Worm (Caenorhabditis elegans) whole organism, mixed stage, embryonic: Measurements from ENCODE around the gene cyp-34A9.

Experiments
- M03D4.4 ChIP-seq: sonication (generic microtip); optimal IDR thresholded peaks from 2 replicates; lab custom pipeline; 2017; ENCODE audit warnings: mild to moderate bottlenecking, missing genetic modification characterization, missing compliant biosample characterization
- bed-3 ChIP-seq: fragments of 200-800 bp; sonication (Bioruptor generic); optimal IDR thresholded peaks from 3 replicates; lab custom pipeline; 2018; ENCODE audit warnings: mild to moderate bottlenecking, missing genetic modification characterization, moderate library complexity, missing compliant biosample characterization
- blmp-1 ChIP-seq: fragments of 150-350 bp; optimal IDR thresholded peaks from 2 replicates; lab custom pipeline; 2014; ENCODE audit warnings: missing biosample characterization, missing genetic modification characterization
- ceh-39 ChIP-seq: fragments of 150-350 bp; optimal IDR thresholded peaks from 2 replicates; lab custom pipeline; 2014; ENCODE audit warnings: missing biosample characterization, missing genetic modification characterization
- ceh-43 ChIP-seq: fragments of 200-800 bp; sonication (Bioruptor generic); optimal IDR thresholded peaks from 2 replicates; lab custom pipeline; 2018; ENCODE audit warnings: mild to moderate bottlenecking, missing genetic modification characterization, moderate library complexity, missing compliant biosample characterization
- ces-1 ChIP-seq: fragments of 150-350 bp; optimal IDR thresholded peaks from 2 replicates; lab custom pipeline; 2014; ENCODE audit warnings: missing biosample characterization, missing genetic modification reagents, missing genetic modification characterization
- cnd-1 ChIP-seq: fragments of 200-800 bp; sonication (Bioruptor generic); optimal IDR thresholded peaks from 2 replicates; lab custom pipeline; 2018; ENCODE audit warnings: mild to moderate bottlenecking, missing genetic modification characterization, missing compliant biosample characterization
- drap-1 ChIP-seq: fragments of 200-800 bp; sonication (Bioruptor generic); optimal IDR thresholded peaks from 3 replicates; lab custom pipeline; 2018; ENCODE audit warnings: mild to moderate bottlenecking, missing genetic modification characterization, missing compliant biosample characterization
- elt-1 ChIP-seq: sonication (generic microtip); optimal IDR thresholded peaks from 2 replicates; lab custom pipeline; 2017; ENCODE audit warnings: missing genetic modification characterization, mild to moderate bottlenecking, missing compliant biosample characterization, antibody characterized with exemption, moderate library complexity, borderline replicate concordance; ENCODE audit not compliant: insufficient read depth
- elt-3 ChIP-seq: fragments of 150-350 bp; optimal IDR thresholded peaks from 2 replicates; lab custom pipeline; 2014; ENCODE audit warnings: missing biosample characterization, missing genetic modification characterization
- flh-1 ChIP-seq: fragments of 200-800 bp; sonication (Bioruptor generic); optimal IDR thresholded peaks from 2 replicates; lab custom pipeline; 2018; ENCODE audit warnings: mild to moderate bottlenecking, missing genetic modification characterization, moderate library complexity, missing compliant biosample characterization
- hlh-1 ChIP-seq: fragments of 150-350 bp; optimal IDR thresholded peaks from 2 replicates; lab custom pipeline; 2014; ENCODE audit warnings: missing biosample characterization, missing genetic modification reagents, missing genetic modification characterization
- lin-32 ChIP-seq: fragments of 200-800 bp; sonication (Bioruptor generic); optimal IDR thresholded peaks from 2 replicates; lab custom pipeline; 2018; ENCODE audit warnings: mild to moderate bottlenecking, missing genetic modification characterization, missing compliant biosample characterization
- lsy-2 ChIP-seq: fragments of 150-350 bp; optimal IDR thresholded peaks from 2 replicates; lab custom pipeline; 2014; ENCODE audit warnings: missing biosample characterization, missing genetic modification characterization
- mab-5 ChIP-seq: fragments of 150-350 bp; optimal IDR thresholded peaks from 2 replicates; lab custom pipeline; 2014; ENCODE audit warnings: missing biosample characterization, missing genetic modification characterization
- mep-1 ChIP-seq: fragments of 150-350 bp; optimal IDR thresholded peaks from 2 replicates; lab custom pipeline; 2017; ENCODE audit warnings: missing biosample characterization, missing genetic modification reagents, missing genetic modification characterization, inconsistent platforms
- mls-2 ChIP-seq: sonication (generic microtip); optimal IDR thresholded peaks from 2 replicates; lab custom pipeline; 2016; ENCODE audit warnings: mild to moderate bottlenecking, missing genetic modification characterization, moderate library complexity, missing compliant biosample characterization
- nhr-12 ChIP-seq: fragments of 150-350 bp; optimal IDR thresholded peaks from 2 replicates; lab custom pipeline; 2014; ENCODE audit warnings: missing biosample characterization, missing genetic modification characterization
- nhr-2 ChIP-seq: fragments of 150-350 bp; optimal IDR thresholded peaks from 2 replicates; lab custom pipeline; 2014; ENCODE audit warnings: missing biosample characterization, missing genetic modification characterization
- nhr-237 ChIP-seq: fragments of 150-350 bp; optimal IDR thresholded peaks from 2 replicates; lab custom pipeline; 2014; ENCODE audit warnings: missing biosample characterization, missing genetic modification characterization
- nhr-76 ChIP-seq: sonication (generic microtip); optimal IDR thresholded peaks from 2 replicates; lab custom pipeline; 2017; ENCODE audit warnings: missing biosample characterization, missing genetic modification characterization
- pha-4 ChIP-seq: fragments of 150-350 bp; optimal IDR thresholded peaks from 2 replicates; lab custom pipeline; 2018; ENCODE audit warnings: missing biosample characterization, missing genetic modification reagents, missing genetic modification characterization
- sem-2 ChIP-seq: fragments of 200-800 bp; sonication (Bioruptor generic); optimal IDR thresholded peaks from 2 replicates; lab custom pipeline; 2018; ENCODE audit warnings: mild to moderate bottlenecking, missing genetic modification characterization, missing compliant biosample characterization
- snpc-4 ChIP-seq: fragments of 150-350 bp; optimal IDR thresholded peaks from 2 replicates; lab custom pipeline; 2014; ENCODE audit warnings: missing biosample characterization, missing genetic modification characterization
- sptf-1 ChIP-seq: sonication (generic microtip); optimal IDR thresholded peaks from 2 replicates; lab custom pipeline; 2017; ENCODE audit warnings: mild to moderate bottlenecking, missing genetic modification characterization, moderate library complexity, missing compliant biosample characterization
- tbx-8 ChIP-seq: fragments of 200-800 bp; sonication (Bioruptor generic); optimal IDR thresholded peaks from 2 replicates; lab custom pipeline; 2018; ENCODE audit warnings: mild to moderate bottlenecking, missing genetic modification characterization, moderate library complexity, missing compliant biosample characterization
- unc-120 ChIP-seq: sonication (generic microtip); optimal IDR thresholded peaks from 2 replicates; lab custom pipeline; 2017; ENCODE audit warnings: missing genetic modification characterization, missing compliant biosample characterization; ENCODE audit not compliant: poor library complexity, severe bottlenecking
- unc-39 ChIP-seq: fragments of 150-350 bp; optimal IDR thresholded peaks from 2 replicates; lab custom pipeline; 2014; ENCODE audit warnings: missing biosample characterization, missing genetic modification characterization
- unc-62 ChIP-seq: fragments of 150-350 bp; optimal IDR thresholded peaks from 2 replicates; lab custom pipeline; 2014; ENCODE audit warnings: missing biosample characterization, missing genetic modification reagents, missing genetic modification characterization
- zip-8 ChIP-seq: fragments of 150-350 bp; optimal IDR thresholded peaks from 2 replicates; lab custom pipeline; 2014; ENCODE audit warnings: missing biosample characterization, missing genetic modification characterization
- ztf-11 ChIP-seq: fragments of 150-350 bp; optimal IDR thresholded peaks from 2 replicates; lab custom pipeline; 2014; ENCODE audit warnings: missing biosample characterization, missing genetic modification characterization

cyp-34A9 gene

DNA sequence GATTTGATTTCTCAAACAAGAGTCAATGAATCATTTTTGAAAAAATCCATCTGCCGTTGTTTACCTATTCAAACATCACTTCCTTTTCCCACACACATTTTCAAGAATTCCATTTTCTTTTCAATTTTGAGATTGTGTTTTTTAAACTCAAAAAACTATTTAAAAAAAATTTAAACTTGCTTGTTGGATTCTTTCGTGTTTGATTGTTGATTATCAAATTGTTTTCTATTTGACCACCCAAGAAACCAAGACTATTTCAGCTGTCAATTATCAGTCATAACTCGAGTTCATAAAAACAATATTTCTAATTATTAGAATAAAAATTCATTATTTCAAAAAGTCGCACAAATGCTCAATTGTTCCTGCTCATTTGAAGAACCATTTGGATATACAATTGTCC, 34.9 kb upstream of the cyp-34A9 start, which contains the start of gene srh-8:
Gene srh-8 (plus strand): TSS at position 301 of the 400 bp plus-strand sequence.
- TF ChIP-seq nhr-12 (tag; lab: Kevin White, UChicago) (no peak), ztf-11 (tag; lab: Kevin White, UChicago) (no peak), ces-1 (GFP tag; lab: Kevin White, UChicago) (no peak)

DNA sequence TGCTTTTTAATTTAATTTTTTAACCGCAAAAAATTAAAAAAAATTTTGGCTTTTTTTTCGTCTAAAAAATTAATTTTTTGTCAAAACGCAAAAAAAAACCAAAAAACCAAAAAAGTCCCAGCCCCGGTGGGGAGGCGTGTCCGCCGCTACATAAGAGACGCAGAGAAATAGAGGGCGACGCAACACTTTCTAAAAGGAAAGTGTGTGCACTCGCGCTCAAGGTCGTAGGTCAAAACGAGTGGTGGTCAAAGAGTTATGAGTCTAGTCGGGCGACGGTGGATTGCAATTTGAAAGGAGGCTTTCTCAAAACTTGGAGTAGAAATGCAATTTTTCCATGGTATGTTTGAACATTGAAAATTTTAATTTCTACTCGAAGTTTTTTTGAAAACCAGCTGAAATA, 34.2 kb upstream of the cyp-34A9 start:
- TF ChIP-seq tbx-8 (GFP tag; lab: Kevin White, UChicago) (no peak), snpc-4 (tag; lab: Kevin White, UChicago) (no peak), ceh-39 (tag; lab: Kevin White, UChicago) (no peak), bed-3 (GFP tag; lab: Kevin White, UChicago) (no peak), elt-1 (tag; lab: Kevin White, UChicago) (no peak), lin-32 (no peak), nhr-237 (tag; lab: Kevin White, UChicago) (no peak), sptf-1 (tag; lab: Kevin White, UChicago) (no peak)
- TF ChIP-seq, all 35 proteins: peak for 0

- TF ChIP-seq tbx-8 (GFP tag; lab: Kevin White, UChicago) (no peak), nhr-2 (tag; lab: Kevin White, UChicago) (no peak)
Observed at ce11 chrV:3995838-3996237, 25.5 kb upstream of the cyp-34A9 start, which contains the start of gene srx-62. TSS of gene srx-62 (minus strand) at chrV:3995938.

DNA sequence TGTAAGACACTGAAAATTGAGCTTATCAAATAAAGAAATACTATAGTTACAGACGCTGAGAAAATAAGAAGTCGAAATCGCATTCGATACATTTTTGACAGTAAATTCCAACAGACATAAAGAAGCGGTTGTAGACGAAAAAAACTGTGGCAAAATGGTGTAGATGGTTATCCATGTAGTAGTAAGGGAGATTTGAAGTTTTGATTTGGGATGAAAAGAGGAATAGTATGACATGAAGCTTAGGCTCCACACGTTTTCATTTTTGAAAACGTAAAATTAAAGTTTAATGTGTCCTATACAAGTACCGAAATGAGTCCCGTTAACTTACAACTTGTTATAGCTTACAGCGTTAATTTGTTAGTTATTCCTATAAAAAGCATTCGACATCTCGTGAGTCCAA, 23.7 kb upstream of the cyp-34A9 start, which contains the start of gene K09D9.9:
Gene K09D9.9 (minus strand): TSS at position 101 of the 400 bp plus-strand sequence.
- TF ChIP-seq lsy-2 (tag; lab: Kevin White, UChicago) (no peak), ceh-39 (tag; lab: Kevin White, UChicago) (no peak), zip-8 (tag; lab: Kevin White, UChicago) (no peak), blmp-1 (tag; lab: Kevin White, UChicago) (no peak), unc-120 (no peak), sem-2 (no peak), mls-2 (tag; lab: Kevin White, UChicago) (no peak), unc-62 (no peak), unc-39 (tag; lab: Kevin White, UChicago) (no peak), mep-1 (tag; lab: Kevin White, UChicago) (no peak), sptf-1 (tag; lab: Kevin White, UChicago) (no peak), M03D4.4 (tag; lab: Kevin White, UChicago) (no peak)

- TF ChIP-seq lsy-2 (tag; lab: Kevin White, UChicago), result no peak
- TF ChIP-seq hlh-1, result no peak
- TF ChIP-seq nhr-76 (tag; lab: Kevin White, UChicago), result no peak
- no peak for TF ChIP-seq snpc-4 (tag; lab: Kevin White, UChicago)
- no peak for TF ChIP-seq nhr-2 (tag; lab: Kevin White, UChicago)
- no peak for TF ChIP-seq ztf-11 (tag; lab: Kevin White, UChicago)
- no peak for TF ChIP-seq sem-2
Observed at ce11 chrV:3992334-3992733, 22.0 kb upstream of the cyp-34A9 start.

DNA sequence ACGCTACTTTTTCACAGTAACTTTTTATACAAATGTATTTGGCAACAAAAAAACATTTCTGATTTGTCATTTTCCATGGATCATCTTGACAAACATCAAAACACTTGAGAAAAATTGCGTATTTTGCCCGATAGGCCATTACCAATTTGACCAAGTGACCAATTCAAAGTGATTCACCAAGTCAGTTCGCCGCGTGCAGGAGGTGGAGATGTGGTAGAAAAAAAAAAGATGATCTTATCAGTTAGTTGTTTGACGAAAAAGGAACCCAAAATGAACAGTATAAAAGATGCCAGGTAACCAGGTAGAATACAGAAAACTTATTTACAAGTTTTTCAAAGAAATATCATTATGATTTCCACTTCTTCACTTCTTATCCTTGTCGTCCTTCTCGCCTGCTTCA, 18.7 kb upstream of the cyp-34A9 start, which contains the start of gene nlp-27:
Gene nlp-27 (plus strand): TSS at position 309 of the 400 bp plus-strand sequence.
- TF ChIP-seq drap-1 (GFP tag; lab: Kevin White, UChicago) (no peak), nhr-76 (tag; lab: Kevin White, UChicago) (no peak), pha-4 (tag; lab: Kevin White, UChicago) (no peak), flh-1 (GFP tag; lab: Kevin White, UChicago) (no peak), sptf-1 (tag; lab: Kevin White, UChicago) (no peak)

DNA sequence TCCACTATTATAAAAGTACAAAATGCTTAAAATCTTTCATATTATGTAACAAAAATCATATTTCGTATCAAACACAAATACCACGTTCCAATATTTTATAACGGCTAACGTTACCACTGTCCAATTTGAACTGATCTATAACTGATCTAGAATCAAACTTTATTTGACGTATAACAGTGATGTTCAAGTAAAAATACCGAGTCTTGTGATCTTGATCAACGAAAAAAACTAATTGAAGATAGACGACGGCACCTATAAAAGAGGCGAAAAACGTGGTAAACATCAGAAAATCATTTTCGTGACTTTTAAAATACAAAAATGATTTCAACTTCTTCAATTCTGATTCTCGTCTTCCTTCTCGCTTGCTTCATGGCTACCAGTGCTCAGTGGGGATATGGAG, 17.3 kb upstream of the cyp-34A9 start, which contains the start of gene nlp-28:
Gene nlp-28 (plus strand): TSS at position 285 of the 400 bp plus-strand sequence.
- TF ChIP-seq cnd-1 (tag; lab: Kevin White, UChicago) (no peak), ceh-43 (GFP tag; lab: Kevin White, UChicago) (no peak), mls-2 (tag; lab: Kevin White, UChicago) (no peak), ceh-39 (tag; lab: Kevin White, UChicago) (no peak), mab-5 (tag; lab: Kevin White, UChicago) (no peak), nhr-2 (tag; lab: Kevin White, UChicago) (no peak), ces-1 (GFP tag; lab: Kevin White, UChicago) (no peak), zip-8 (tag; lab: Kevin White, UChicago) (no peak), elt-3 (tag; lab: Kevin White, UChicago) (no peak), pha-4 (tag; lab: Kevin White, UChicago) (no peak), lsy-2 (tag; lab: Kevin White, UChicago) (no peak), unc-39 (tag; lab: Kevin White, UChicago) (no peak), blmp-1 (tag; lab: Kevin White, UChicago) (no peak), sem-2 (no peak), unc-120 (no peak)
